Worm (Caenorhabditis elegans) whole organism, L4 larva: ENCODE measurements around the gene F46C5.7.

ENCODE experiments used
- Y75B8A.6 ChIP-seq: fragments of 200-800 bp; sonication (Bioruptor generic); IDR thresholded peaks from 2 replicates; pipeline ENCODE4 v1.3.6; 2022; ENCODE audit warnings: missing genetic modification reagents, missing genetic modification characterization, missing compliant biosample characterization
- fos-1 ChIP-seq: fragments of 150-350 bp; optimal IDR thresholded peaks from 2 replicates; lab custom pipeline; 2014; ENCODE audit warnings: missing biosample characterization, missing genetic modification characterization
- lin-39 ChIP-seq: fragments of 150-350 bp; optimal IDR thresholded peaks from 2 replicates; lab custom pipeline; 2014; ENCODE audit warnings: missing biosample characterization, missing genetic modification reagents, missing genetic modification characterization
- nhr-237 ChIP-seq: sonication (generic microtip); optimal IDR thresholded peaks from 2 replicates; lab custom pipeline; 2017; ENCODE audit warnings: missing biosample characterization, missing genetic modification characterization
- snpc-4 ChIP-seq: fragments of 150-350 bp; optimal IDR thresholded peaks from 2 replicates; lab custom pipeline; 2014; ENCODE audit warnings: missing biosample characterization, missing genetic modification characterization

DNA sequence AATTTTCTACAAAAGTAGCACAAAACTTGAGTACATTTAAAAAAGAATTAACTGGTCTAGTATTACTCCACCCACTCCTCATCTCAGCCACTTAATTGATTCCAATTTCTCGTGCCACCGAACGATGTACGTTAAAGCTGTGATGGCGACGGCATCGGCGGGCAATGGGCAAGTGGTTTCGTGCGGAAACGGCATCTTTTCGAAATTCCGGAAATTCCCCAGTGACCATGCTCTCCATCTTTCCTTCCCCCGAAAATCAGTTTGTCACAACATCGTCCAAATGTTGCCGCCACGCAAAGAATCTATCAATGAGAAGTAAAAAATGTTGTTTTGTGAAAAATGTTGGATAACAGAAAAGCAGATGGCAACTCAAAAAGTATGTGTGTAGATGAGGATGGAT is 6.2 kb upstream of the F46C5.7 start:
- no peak for TF ChIP-seq Y75B8A.6 (GFP tag; lab: Robert Waterston, UW)
- no peak for TF ChIP-seq fos-1 (tag; lab: Kevin White, UChicago)
- no peak for TF ChIP-seq snpc-4
- no peak for TF ChIP-seq nhr-237
- no peak for TF ChIP-seq lin-39 (tag; lab: Kevin White, UChicago)
